Worm (Caenorhabditis elegans) whole organism, mixed stage, embryonic: ENCODE measurements around the gene fbxa-127.

Experiments used
- blmp-1 ChIP-seq: fragments of 150-350 bp; optimal IDR thresholded peaks from 2 replicates; lab custom pipeline; 2014; ENCODE audit warnings: missing biosample characterization, missing genetic modification characterization
- ces-1 ChIP-seq: fragments of 150-350 bp; optimal IDR thresholded peaks from 2 replicates; lab custom pipeline; 2014; ENCODE audit warnings: missing biosample characterization, missing genetic modification reagents, missing genetic modification characterization
- elt-1 ChIP-seq: sonication (generic microtip); optimal IDR thresholded peaks from 2 replicates; lab custom pipeline; 2017; ENCODE audit warnings: missing genetic modification characterization, mild to moderate bottlenecking, missing compliant biosample characterization, antibody characterized with exemption, moderate library complexity, borderline replicate concordance; ENCODE audit not compliant: insufficient read depth
- lin-13 ChIP-seq: fragments of 150-350 bp; optimal IDR thresholded peaks from 2 replicates; lab custom pipeline; 2014; ENCODE audit warnings: missing biosample characterization, missing genetic modification characterization
- lsy-2 ChIP-seq: fragments of 150-350 bp; optimal IDR thresholded peaks from 2 replicates; lab custom pipeline; 2014; ENCODE audit warnings: missing biosample characterization, missing genetic modification characterization
- nhr-2 ChIP-seq: fragments of 150-350 bp; optimal IDR thresholded peaks from 2 replicates; lab custom pipeline; 2014; ENCODE audit warnings: missing biosample characterization, missing genetic modification characterization
- nhr-237 ChIP-seq: fragments of 150-350 bp; optimal IDR thresholded peaks from 2 replicates; lab custom pipeline; 2014; ENCODE audit warnings: missing biosample characterization, missing genetic modification characterization
- nhr-28 ChIP-seq: fragments of 150-350 bp; optimal IDR thresholded peaks from 2 replicates; lab custom pipeline; 2014; ENCODE audit warnings: missing biosample characterization, missing genetic modification characterization
- snpc-4 ChIP-seq: fragments of 150-350 bp; optimal IDR thresholded peaks from 2 replicates; lab custom pipeline; 2014; ENCODE audit warnings: missing biosample characterization, missing genetic modification characterization
- sptf-1 ChIP-seq: sonication (generic microtip); optimal IDR thresholded peaks from 2 replicates; lab custom pipeline; 2017; ENCODE audit warnings: mild to moderate bottlenecking, missing genetic modification characterization, moderate library complexity, missing compliant biosample characterization
- unc-39 ChIP-seq: fragments of 150-350 bp; optimal IDR thresholded peaks from 2 replicates; lab custom pipeline; 2014; ENCODE audit warnings: missing biosample characterization, missing genetic modification characterization
- unc-62 ChIP-seq: fragments of 150-350 bp; optimal IDR thresholded peaks from 2 replicates; lab custom pipeline; 2014; ENCODE audit warnings: missing biosample characterization, missing genetic modification reagents, missing genetic modification characterization
- zip-8 ChIP-seq: fragments of 150-350 bp; optimal IDR thresholded peaks from 2 replicates; lab custom pipeline; 2014; ENCODE audit warnings: missing biosample characterization, missing genetic modification characterization
- ztf-11 ChIP-seq: fragments of 150-350 bp; optimal IDR thresholded peaks from 2 replicates; lab custom pipeline; 2014; ENCODE audit warnings: missing biosample characterization, missing genetic modification characterization

DNA sequence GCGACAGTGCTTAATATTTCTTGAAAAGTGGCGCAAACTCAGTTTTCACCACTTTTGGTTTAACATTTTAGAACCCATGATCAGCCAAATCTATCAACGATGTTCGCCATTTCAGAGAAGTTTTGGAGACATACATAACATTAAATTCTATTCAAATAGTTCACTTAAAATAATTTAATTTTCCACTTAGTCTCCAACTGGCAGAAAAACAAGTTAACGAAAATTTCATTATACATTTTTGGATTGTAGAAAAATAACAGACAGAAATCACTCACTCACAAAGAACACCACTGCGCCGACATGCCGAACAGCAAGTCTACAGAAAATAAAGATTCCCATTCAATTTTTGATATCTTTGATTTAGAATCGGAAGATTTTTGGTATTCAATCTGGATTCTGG lies 48.5 kb upstream of the fbxa-127 start, which contains the start of gene srw-44:
- TF ChIP-seq lsy-2 (tag; lab: Kevin White, UChicago) (no peak), unc-62 (GFP tag; lab: Kevin White, UChicago) (no peak), snpc-4 (no peak), nhr-237 (no peak), unc-39 (tag; lab: Kevin White, UChicago) (no peak), blmp-1 (tag; lab: Kevin White, UChicago) (no peak), ces-1 (GFP tag; lab: Kevin White, UChicago) (no peak), zip-8 (tag; lab: Kevin White, UChicago) (no peak), nhr-2 (tag; lab: Kevin White, UChicago) (no peak), sptf-1 (tag; lab: Kevin White, UChicago) (no peak), ztf-11 (tag; lab: Kevin White, UChicago) (no peak), nhr-28 (tag; lab: Kevin White, UChicago) (no peak), elt-1 (no peak), lin-13 (tag; lab: Kevin White, UChicago) (no peak)
